Fruit fly (Drosophila melanogaster): ENCODE results near the gene sav.
A peak's percentile ranks its signal among the peaks of the same experiment; 100 is the strongest.

The sav gene

DNA sequence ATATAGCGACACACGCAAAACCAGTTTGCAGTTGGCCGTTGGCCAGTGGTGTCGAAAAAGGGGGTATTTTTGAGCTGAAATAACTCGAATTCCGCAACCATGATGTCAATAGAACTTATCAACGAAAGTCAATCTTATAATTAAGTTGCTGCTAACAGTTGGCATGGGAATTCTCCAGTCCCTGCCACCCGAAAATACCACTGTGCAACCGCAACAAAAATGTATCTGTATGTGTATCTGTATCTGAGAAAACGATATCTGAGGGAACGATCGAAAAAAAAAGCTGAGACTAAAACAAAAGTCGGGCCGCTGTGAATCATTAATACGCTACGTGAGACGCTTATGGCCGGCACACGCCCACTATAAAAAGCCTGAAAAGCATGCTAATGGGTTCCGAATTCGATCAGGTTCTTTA is 14.6 kb downstream of the sav start (continued):
- TF ChIP-seq Fer3 (tag; optimal IDR thresholded peaks at IDR 0.05) (peak; percentile 51), ftz-f1 (GFP tag; optimal IDR thresholded peaks at IDR 0.05) (no peak), Elba2 (GFP tag; optimal IDR thresholded peaks at IDR 0.05) (no peak), CG15514 (GFP tag; optimal IDR thresholded peaks at IDR 0.05) (peak; percentile 39), vnd (GFP tag; IDR thresholded peaks at IDR 0.05; ENCODE audit: partially characterized antibody) (no peak), CG17802 (tag; optimal IDR thresholded peaks at IDR 0.05) (no peak), NFAT (GFP tag; IDR thresholded peaks at IDR 0.05) (0 out of 2 replicates have a peak, but pooled peaks have one; percentile 32), CG30431 (GFP tag; optimal IDR thresholded peaks at IDR 0.05) (no peak), pum (GFP tag; optimal IDR thresholded peaks at IDR 0.05) (no peak), Dp (GFP tag; optimal IDR thresholded peaks at IDR 0.05) (no peak), CG10267 (tag; optimal IDR thresholded peaks at IDR 0.05) (no peak), inv (GFP tag; IDR thresholded peaks at IDR 0.05; ENCODE audit: partially characterized antibody) (no peak), CG12155 (GFP tag; optimal IDR thresholded peaks at IDR 0.05) (peak; percentile 32), Rfx (GFP tag; IDR thresholded peaks at IDR 0.05) (peak; percentile 81), CG18011 (GFP tag; optimal IDR thresholded peaks at IDR 0.05) (no peak), Dip3 (GFP tag; optimal IDR thresholded peaks at IDR 0.05) (peak; percentile 47), otp (GFP tag; IDR thresholded peaks at IDR 0.05) (peak; percentile 37; the same call in 1 of the 3 replicates), CG9932 (GFP tag; IDR thresholded peaks at IDR 0.05) (peak; percentile 88), Myb (GFP tag; optimal IDR thresholded peaks at IDR 0.05) (peak; percentile 50), Max (GFP tag; optimal IDR thresholded peaks at IDR 0.05) (no peak), Ssrp (tag; optimal IDR thresholded peaks at IDR 0.05) (peak; percentile 5), CG11093 (GFP tag; IDR thresholded peaks at IDR 0.05) (no peak; the same call in 2 of the 3 replicates), CG30403 (GFP tag; optimal IDR thresholded peaks at IDR 0.05) (peak; percentile 47), Awh (GFP tag; IDR thresholded peaks at IDR 0.05) (peak; percentile 56; the same call in 1 of the 2 replicates), CG15696 (tag; optimal IDR thresholded peaks at IDR 0.05) (no peak), chinmo (GFP tag; IDR thresholded peaks at IDR 0.05; ENCODE audit: partially characterized antibody) (peak; percentile 51; the same call in 1 of the 4 replicates), CG16779 (GFP tag; IDR thresholded peaks at IDR 0.05) (0 out of 2 replicates have a peak, but pooled peaks have one; percentile 20), H15 (GFP tag; IDR thresholded peaks at IDR 0.05) (0 out of 3 replicates have a peak, but pooled peaks have one; percentile 26), CG3281 (GFP tag; optimal IDR thresholded peaks at IDR 0.05) (peak; percentile 46), CG11247 (GFP tag; IDR thresholded peaks at IDR 0.05) (peak; percentile 57), CG13424 (tag; optimal IDR thresholded peaks at IDR 0.05) (peak; percentile 27), Jarid2 (GFP tag; optimal IDR thresholded peaks at IDR 0.05) (no peak), Atf3 (GFP tag; optimal IDR thresholded peaks at IDR 0.05) (no peak), CTCF (GFP tag; optimal IDR thresholded peaks at IDR 0.05) (no peak), odd (GFP tag; optimal IDR thresholded peaks at IDR 0.05) (no peak), Taf1 (GFP tag; IDR thresholded peaks at IDR 0.05) (no peak), eyg (GFP tag; optimal IDR thresholded peaks at IDR 0.05) (peak; percentile 0), H2.0 (GFP tag; IDR thresholded peaks at IDR 0.05) (peak; percentile 38; the same call in 1 of the 2 replicates), pan (optimal IDR thresholded peaks at IDR 0.05) (no peak), pan (GFP tag; optimal IDR thresholded peaks at IDR 0.05 in 1 of 2, IDR thresholded peaks at IDR 0.05 in 1 of 2) (peak in 1 of 2 experiments; percentile 73), sisA (GFP tag; IDR thresholded peaks at IDR 0.05) (peak; percentile 49; the same call in 1 of the 2 replicates), Antp (GFP tag; optimal IDR thresholded peaks at IDR 0.05) (peak; percentile 52), CG31224 (GFP tag; IDR thresholded peaks at IDR 0.05) (peak; percentile 42; the same call in 1 of the 2 replicates), dpn (GFP tag; optimal IDR thresholded peaks at IDR 0.05) (peak; percentile 7 to 57), gsb (GFP tag; IDR thresholded peaks at IDR 0.05) (peak; percentile 14; the same call in 1 of the 2 replicates), Nf-YC (tag; optimal IDR thresholded peaks at IDR 0.05) (no peak), CG3407 (GFP tag; optimal IDR thresholded peaks at IDR 0.05) (no peak), ato (GFP tag; IDR thresholded peaks at IDR 0.05; ENCODE audit: partially characterized antibody) (no peak), Hmx (GFP tag; optimal IDR thresholded peaks at IDR 0.05) (no peak), B-H2 (GFP tag; optimal IDR thresholded peaks at IDR 0.05) (no peak), HLHmδ (GFP tag; optimal IDR thresholded peaks at IDR 0.05) (no peak)
